Fruit fly (Drosophila melanogaster) whole organism, embryonic: ENCODE results near the gene Cpr65Az.

Experiments used
- CG1024 ChIP-seq: fragments of 200-800 bp; sonication (Bioruptor generic); IDR thresholded peaks from 2 replicates; pipeline ENCODE4 v1.3.6; 2022; ENCODE audit warnings: missing biosample characterization, missing genetic modification characterization
- CG10959 ChIP-seq: fragments of 200-800 bp; sonication (Bioruptor generic); IDR thresholded peaks from 2 replicates; pipeline ENCODE4 v1.3.6; 2022; ENCODE audit warnings: missing biosample characterization, missing genetic modification characterization
- CG13624 ChIP-seq: fragments of 200-800 bp; sonication (Bioruptor generic); optimal IDR thresholded peaks from 2 replicates; lab custom pipeline; 2016; ENCODE audit warnings: missing biosample characterization, missing genetic modification characterization
- CG14667 ChIP-seq: fragments of 200-800 bp; sonication (Bioruptor generic); IDR thresholded peaks from 2 replicates; pipeline ENCODE4 v1.3.6; 2022; ENCODE audit warnings: missing biosample characterization, missing genetic modification characterization
- CG15479 ChIP-seq: fragments of 200-800 bp; sonication (Bioruptor generic); optimal IDR thresholded peaks from 3 replicates; lab custom pipeline; 2019; ENCODE audit warnings: missing biosample characterization, mild to moderate bottlenecking, missing genetic modification characterization, moderate library complexity
- CG17186 ChIP-seq: fragments of 200-800 bp; sonication (Bioruptor generic); optimal IDR thresholded peaks from 3 replicates; lab custom pipeline; 2017; ENCODE audit warnings: missing biosample characterization, missing genetic modification reagents, missing genetic modification characterization
- CG18599 ChIP-seq: fragments of 200-800 bp; sonication (Bioruptor generic); optimal IDR thresholded peaks from 3 replicates; lab custom pipeline; 2017; ENCODE audit warnings: missing biosample characterization, missing genetic modification characterization, mild to moderate bottlenecking, moderate library complexity, missing genetic modification reagents
- CG2712 ChIP-seq: fragments of 200-800 bp; optimal IDR thresholded peaks from 3 replicates; lab custom pipeline; 2019; ENCODE audit warnings: missing biosample characterization, mild to moderate bottlenecking, missing genetic modification characterization, moderate library complexity
- CG2889 ChIP-seq: fragments of 200-800 bp; sonication (Bioruptor generic); IDR thresholded peaks from 3 replicates; pipeline ENCODE4 v1.3.6; 2022; ENCODE audit warnings: missing biosample characterization, missing genetic modification characterization
- CG30403 ChIP-seq: fragments of 200-800 bp; sonication (Bioruptor generic); optimal IDR thresholded peaks from 3 replicates; lab custom pipeline; 2016; ENCODE audit warnings: missing biosample characterization, missing genetic modification characterization
- CG32767 ChIP-seq: fragments of 200-800 bp; sonication (Bioruptor generic); IDR thresholded peaks from 2 replicates; pipeline ENCODE4 v1.3.6; 2022; ENCODE audit warnings: missing biosample characterization, missing genetic modification characterization
- CG34422 ChIP-seq: fragments of 200-800 bp; sonication (Bioruptor generic); IDR thresholded peaks from 3 replicates; pipeline ENCODE4 v1.3.6; 2022; ENCODE audit warnings: missing biosample characterization, missing genetic modification characterization
- CG3726 ChIP-seq: fragments of 200-800 bp; sonication (Bioruptor generic); IDR thresholded peaks from 3 replicates; pipeline ENCODE4, ENCODE4 v1.3.6; 2022; ENCODE audit warnings: missing biosample characterization, missing genetic modification characterization
- CG42726 ChIP-seq: fragments of 200-800 bp; sonication (Bioruptor generic); IDR thresholded peaks from 2 replicates; pipeline ENCODE4 v1.3.6; 2022; ENCODE audit warnings: missing biosample characterization, missing genetic modification characterization; ENCODE audit not compliant: partially characterized antibody
- CG5953 ChIP-seq: fragments of 200-800 bp; sonication (Bioruptor generic); IDR thresholded peaks from 2 replicates; pipeline ENCODE4 v1.3.6; 2022; ENCODE audit warnings: missing biosample characterization, missing genetic modification characterization
- CG6854 ChIP-seq: fragments of 200-800 bp; sonication (Bioruptor generic); optimal IDR thresholded peaks from 3 replicates; lab custom pipeline; 2017; ENCODE audit warnings: missing biosample characterization, mild to moderate bottlenecking, missing genetic modification characterization
- CG8089 ChIP-seq: fragments of 200-800 bp; sonication (Bioruptor generic); optimal IDR thresholded peaks from 3 replicates; lab custom pipeline; 2016; ENCODE audit warnings: missing biosample characterization, missing genetic modification characterization
- CG8359 ChIP-seq: fragments of 200-800 bp; sonication (Bioruptor generic); optimal IDR thresholded peaks from 2 replicates; lab custom pipeline; 2017; ENCODE audit warnings: missing biosample characterization, mild to moderate bottlenecking, missing genetic modification characterization, borderline replicate concordance
- Chrac-16 ChIP-seq: fragments of 200-800 bp; sonication (Bioruptor generic); optimal IDR thresholded peaks from 3 replicates; lab custom pipeline; 2016; ENCODE audit warnings: missing biosample characterization, missing genetic modification characterization
- Dad ChIP-seq: fragments of 200-800 bp; sonication (Bioruptor generic); optimal IDR thresholded peaks from 3 replicates; lab custom pipeline; 2016; ENCODE audit warnings: missing biosample characterization, missing genetic modification characterization
- Dbx ChIP-seq: fragments of 200-800 bp; sonication (Bioruptor generic); IDR thresholded peaks from 3 replicates; pipeline ENCODE4 v1.3.6; 2022; ENCODE audit warnings: missing biosample characterization, missing genetic modification characterization
- E2f2 ChIP-seq: fragments of 200-800 bp; sonication (Bioruptor generic); IDR thresholded peaks from 2 replicates; pipeline ENCODE4 v1.3.6; 2022; ENCODE audit warnings: missing biosample characterization, missing genetic modification characterization
- Ets97D ChIP-seq: fragments of 200-800 bp; sonication (Bioruptor generic); optimal IDR thresholded peaks from 3 replicates; lab custom pipeline; 2016; ENCODE audit warnings: missing biosample characterization, missing genetic modification characterization
- Fer3 ChIP-seq: fragments of 200-800 bp; sonication (Bioruptor generic); optimal IDR thresholded peaks from 2 replicates; lab custom pipeline; 2018; ENCODE audit warnings: missing biosample characterization, mild to moderate bottlenecking, missing genetic modification characterization, moderate library complexity
- HmgZ ChIP-seq: fragments of 200-800 bp; sonication (Bioruptor generic); optimal IDR thresholded peaks from 2 replicates; lab custom pipeline; 2018; ENCODE audit warnings: missing biosample characterization, mild to moderate bottlenecking, missing genetic modification characterization
- MESR4 ChIP-seq: fragments of 200-800 bp; sonication (Bioruptor generic); optimal IDR thresholded peaks from 2 replicates; lab custom pipeline; 2018; ENCODE audit warnings: missing biosample characterization, mild to moderate bottlenecking, missing genetic modification characterization, moderate library complexity
- Mes4 ChIP-seq: fragments of 200-800 bp; sonication (Bioruptor generic); optimal IDR thresholded peaks from 2 replicates; lab custom pipeline; 2016; ENCODE audit warnings: missing biosample characterization, missing genetic modification characterization
- Nf-YA ChIP-seq: fragments of 200-800 bp; sonication (Bioruptor generic); IDR thresholded peaks from 2 replicates; pipeline ENCODE4 v1.3.6; 2022; ENCODE audit warnings: missing biosample characterization, missing genetic modification characterization
- Opbp ChIP-seq: fragments of 200-800 bp; sonication (Bioruptor generic); IDR thresholded peaks from 3 replicates; pipeline ENCODE4 v1.3.6; 2022; ENCODE audit warnings: missing biosample characterization, missing genetic modification characterization; ENCODE audit not compliant: partially characterized antibody
- Usf ChIP-seq: fragments of 200-800 bp; sonication (Bioruptor generic); optimal IDR thresholded peaks from 2 replicates; lab custom pipeline; 2017; ENCODE audit warnings: missing genotype, missing biosample characterization, missing genetic modification characterization
- ac ChIP-seq: fragments of 200-800 bp; sonication (Bioruptor generic); optimal IDR thresholded peaks from 3 replicates; lab custom pipeline; 2017; ENCODE audit warnings: missing biosample characterization, mild to moderate bottlenecking, missing genetic modification characterization
- az2 ChIP-seq: fragments of 200-800 bp; sonication (Bioruptor generic); optimal IDR thresholded peaks from 3 replicates; lab custom pipeline; 2016; ENCODE audit warnings: missing biosample characterization, missing genetic modification characterization
- btn ChIP-seq: fragments of 200-800 bp; sonication (Bioruptor generic); optimal IDR thresholded peaks from 2 replicates; lab custom pipeline; 2016; ENCODE audit warnings: missing biosample characterization, missing genetic modification characterization
- cg ChIP-seq: fragments of 200-800 bp; sonication (Bioruptor generic); optimal IDR thresholded peaks from 3 replicates; lab custom pipeline; 2019; ENCODE audit warnings: missing biosample characterization, mild to moderate bottlenecking, missing genetic modification characterization, moderate library complexity
- chinmo ChIP-seq: fragments of 200-800 bp; sonication (Bioruptor generic); IDR thresholded peaks from 4 replicates; pipeline ENCODE4 v1.3.6; 2022; ENCODE audit warnings: missing biosample characterization, missing genetic modification characterization; ENCODE audit not compliant: partially characterized antibody
- ems ChIP-seq: fragments of 200-800 bp; sonication (Bioruptor generic); optimal IDR thresholded peaks from 3 replicates; lab custom pipeline; 2016; ENCODE audit warnings: missing biosample characterization, missing genetic modification characterization
- gfzf ChIP-seq: fragments of 200-800 bp; sonication (Bioruptor generic); optimal IDR thresholded peaks from 2 replicates; lab custom pipeline; 2016; ENCODE audit warnings: missing biosample characterization, mild to moderate bottlenecking, missing genetic modification characterization, moderate library complexity
- gt ChIP-seq: fragments of 200-800 bp; sonication (Bioruptor generic); IDR thresholded peaks from 2 replicates; pipeline ENCODE4 v1.3.6; 2022; ENCODE audit warnings: missing biosample characterization, missing genetic modification characterization
- h ChIP-seq: fragments of >200 bp; optimal IDR thresholded peaks from 2 replicates; lab custom pipeline; 2017
- maf-S ChIP-seq: fragments of 200-800 bp; sonication (Bioruptor generic); optimal IDR thresholded peaks from 2 replicates; lab custom pipeline; 2016; ENCODE audit warnings: missing biosample characterization, missing genetic modification characterization
- nom ChIP-seq: fragments of 200-800 bp; sonication (Bioruptor generic); optimal IDR thresholded peaks from 2 replicates; lab custom pipeline; 2017; ENCODE audit warnings: missing biosample characterization, missing genetic modification characterization, mild to moderate bottlenecking, moderate library complexity, missing genetic modification reagents
- salm ChIP-seq: fragments of 200-800 bp; sonication (Bioruptor generic); optimal IDR thresholded peaks from 2 replicates; lab custom pipeline; 2018; ENCODE audit warnings: missing biosample characterization, mild to moderate bottlenecking, missing genetic modification characterization
- sd ChIP-seq: fragments of 200-800 bp; sonication (Bioruptor generic); optimal IDR thresholded peaks from 3 replicates; lab custom pipeline; 2018; ENCODE audit warnings: missing biosample characterization, mild to moderate bottlenecking, missing genetic modification characterization, moderate library complexity
- shn ChIP-seq: fragments of 200-800 bp; sonication (Bioruptor generic); optimal IDR thresholded peaks from 3 replicates; lab custom pipeline; 2016; ENCODE audit warnings: missing biosample characterization, missing genetic modification characterization
- sob ChIP-seq: fragments of 200-800 bp; sonication (Bioruptor generic); IDR thresholded peaks from 2 replicates; pipeline ENCODE4 v1.3.6; 2022; ENCODE audit warnings: missing biosample characterization, missing genetic modification characterization
- sqz ChIP-seq: fragments of 200-800 bp; sonication (Bioruptor generic); optimal IDR thresholded peaks from 3 replicates; lab custom pipeline; 2018; ENCODE audit warnings: missing biosample characterization, mild to moderate bottlenecking, missing genetic modification characterization
- tll ChIP-seq, 2 experiments: fragments of 200-800 bp in 1 of 2; fragments of >200 bp in 1 of 2; sonication (Bioruptor generic) in 1 of 2; optimal IDR thresholded peaks; 2 replicates each; lab custom pipeline; 2017 to 2019; ENCODE audit warnings: missing biosample characterization in 2 of 2, missing genetic modification characterization in 2 of 2, mild to moderate bottlenecking in 1 of 2, moderate library complexity in 1 of 2
- zen2 ChIP-seq: fragments of 200-800 bp; sonication (Bioruptor generic); IDR thresholded peaks from 3 replicates; pipeline ENCODE4 v1.3.6; 2022; ENCODE audit warnings: missing biosample characterization, missing genetic modification characterization; ENCODE audit not compliant: partially characterized antibody
- zfh1 ChIP-seq: fragments of 200-800 bp; sonication (Bioruptor generic); IDR thresholded peaks from 3 replicates; pipeline ENCODE4 v1.3.6; 2022; ENCODE audit warnings: missing biosample characterization, missing genetic modification characterization

The Cpr65Az gene

DNA sequence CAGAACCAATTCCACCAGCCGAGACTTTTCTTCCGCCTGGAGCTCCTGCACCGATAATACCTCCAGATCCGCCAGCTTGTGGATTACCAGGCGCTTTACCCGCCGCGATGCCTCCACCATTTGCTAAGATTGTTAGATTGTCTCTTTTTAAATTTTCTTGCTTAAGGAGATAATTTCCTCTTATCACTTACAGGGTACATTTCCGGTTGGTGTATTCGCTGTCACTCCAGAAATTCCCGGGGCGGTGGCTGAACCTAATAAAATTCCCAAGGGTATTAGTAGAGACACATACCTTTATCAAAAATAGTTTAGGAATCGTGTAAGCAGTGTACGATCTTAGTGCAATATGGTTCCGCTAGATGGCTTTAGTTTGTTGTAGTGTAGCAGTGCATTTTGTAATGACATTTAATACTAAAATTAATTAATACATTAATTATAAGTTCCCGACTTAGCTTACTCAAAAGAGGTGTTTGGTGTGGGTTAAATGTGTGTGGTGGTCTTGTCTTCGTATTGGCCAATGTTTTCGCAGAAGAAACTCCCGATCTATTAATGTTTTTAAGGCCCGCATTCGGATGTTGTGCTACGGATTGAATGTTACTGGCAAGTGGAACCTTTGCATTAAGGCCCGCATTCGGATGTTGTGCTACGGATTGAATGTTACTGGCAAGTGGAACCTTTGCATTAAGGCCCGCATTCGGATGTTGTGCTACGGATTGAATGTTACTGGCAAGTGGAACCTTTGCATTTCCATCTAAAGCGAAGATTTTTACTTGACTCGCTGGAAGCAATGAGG lies 35.8 kb upstream of the Cpr65Az start (continued):
- peak; percentile 79 for TF ChIP-seq CG18599 (GFP tag; lab: Kevin White, UChicago)
- peak; percentile 65 for TF ChIP-seq ems (GFP tag; lab: Kevin White, UChicago)
- peak; percentile 42; the same call in 1 of the 2 replicates for TF ChIP-seq CG42726 (GFP tag; lab: Robert Waterston, UW)
- no peak for TF ChIP-seq cg (GFP tag; lab: Kevin White, UChicago)
- TF ChIP-seq CG8359 (GFP tag; lab: Kevin White, UChicago), result peak; percentile 75
- peak; percentile 78 for TF ChIP-seq CG34422 (GFP tag; lab: Robert Waterston, UW)
- peak; percentile 75 for TF ChIP-seq CG6854 (GFP tag; lab: Kevin White, UChicago)
- TF ChIP-seq Dad (GFP tag; lab: Kevin White, UChicago), result peak; percentile 81
- peak; percentile 18 for TF ChIP-seq MESR4 (GFP tag; lab: Kevin White, UChicago)
- TF ChIP-seq sob (GFP tag; lab: Robert Waterston, UW), result peak; percentile 87
- TF ChIP-seq btn (GFP tag; lab: Kevin White, UChicago), result peak; percentile 52
- TF ChIP-seq nom (GFP tag; lab: Kevin White, UChicago), result no peak
- TF ChIP-seq CG14667 (GFP tag; lab: Robert Waterston, UW), result no peak
- TF ChIP-seq CG1024 (GFP tag; lab: Robert Waterston, UW), result peak; percentile 89
- TF ChIP-seq Ets97D (GFP tag; lab: Kevin White, UChicago), result peak; percentile 99
- peak; percentile 75 for TF ChIP-seq Fer3 (tag; lab: Kevin White, UChicago)
- TF ChIP-seq CG2889 (GFP tag; lab: Robert Waterston, UW), result no peak
- peak; percentile 79 for TF ChIP-seq CG5953
- TF ChIP-seq Mes4 (GFP tag; lab: Kevin White, UChicago), result peak; percentile 75
- TF ChIP-seq maf-S (GFP tag; lab: Kevin White, UChicago), result peak; percentile 50
- TF ChIP-seq Dbx, result peak; percentile 83
- TF ChIP-seq zen2 (GFP tag; lab: Robert Waterston, UW), result no peak
- TF ChIP-seq CG13624 (GFP tag; lab: Kevin White, UChicago), result peak; percentile 13
- peak; percentile 49 for TF ChIP-seq CG17186 (GFP tag; lab: Kevin White, UChicago)
- TF ChIP-seq tll (GFP tag; optimal IDR thresholded peaks at IDR 0.05; lab: Kevin White, UChicago), result peak in 1 of 2 experiments; percentile 81
- no peak for TF ChIP-seq chinmo (GFP tag; lab: Robert Waterston, UW)
- peak; percentile 69; the same call in 1 of the 2 replicates for TF ChIP-seq CG10959 (GFP tag; lab: Robert Waterston, UW)
- TF ChIP-seq ac (GFP tag; lab: Kevin White, UChicago), result peak; percentile 49
- TF ChIP-seq CG8089 (GFP tag; lab: Kevin White, UChicago), result peak; percentile 59
- TF ChIP-seq Chrac-16, result no peak
- TF ChIP-seq Usf (GFP tag; lab: Kevin White, UChicago), result peak; percentile 6
- TF ChIP-seq sd, result peak; percentile 10
- peak; percentile 32 for TF ChIP-seq az2 (GFP tag; lab: Kevin White, UChicago)
- TF ChIP-seq E2f2 (GFP tag; lab: Robert Waterston, UW), result peak; percentile 64
- TF ChIP-seq zfh1 (GFP tag; lab: Robert Waterston, UW), result peak; percentile 88
- TF ChIP-seq shn (GFP tag; lab: Kevin White, UChicago), result peak; percentile 50
- no peak for TF ChIP-seq Opbp (GFP tag; lab: Robert Waterston, UW)
- TF ChIP-seq h, result no peak
- TF ChIP-seq gt (GFP tag; lab: Robert Waterston, UW), result no peak
- TF ChIP-seq salm, result peak; percentile 54
- peak; percentile 53 for TF ChIP-seq CG30403 (GFP tag; lab: Kevin White, UChicago)
- TF ChIP-seq Nf-YA (GFP tag; lab: Robert Waterston, UW), result peak; percentile 83
- TF ChIP-seq sqz (GFP tag; lab: Kevin White, UChicago), result peak; percentile 74
- peak; percentile 70; the same call in 1 of the 2 replicates for TF ChIP-seq CG32767
- TF ChIP-seq CG3726, result 0 out of 3 replicates have a peak, but pooled peaks have one; percentile 43
- peak; percentile 72 for TF ChIP-seq CG2712 (tag; lab: Kevin White, UChicago)
- peak; percentile 26 for TF ChIP-seq gfzf
- peak; percentile 38 for TF ChIP-seq HmgZ (tag; lab: Kevin White, UChicago)
- TF ChIP-seq CG15479 (GFP tag; lab: Kevin White, UChicago), result no peak
